Fruit fly (Drosophila melanogaster): ENCODE results near the gene CG12479.
A peak's percentile ranks its signal among the peaks of the same experiment; 100 is the strongest.

Gene CG12479

DNA sequence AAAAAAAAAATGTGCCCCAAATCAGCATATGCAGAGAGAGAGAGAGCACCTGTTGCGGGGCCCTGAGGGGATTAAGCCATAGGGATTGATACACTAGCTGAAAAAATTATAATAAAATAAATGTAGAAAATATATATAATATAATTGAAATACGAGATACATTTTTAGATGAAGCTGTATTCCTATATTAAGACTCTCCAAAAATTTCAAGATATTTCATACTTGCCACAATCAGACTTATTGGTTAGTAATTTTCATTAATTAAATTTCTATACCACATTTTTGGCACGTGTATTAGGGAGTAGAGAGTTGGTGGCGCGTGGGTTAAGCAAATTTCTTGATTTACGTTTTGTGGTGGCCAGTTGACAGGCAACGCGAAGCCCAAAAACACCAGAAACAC lies 33.3 kb downstream of the CG12479 start (continued):
- TF ChIP-seq Hr78 (GFP tag; optimal IDR thresholded peaks at IDR 0.05) = no peak

dm6 chrX:14117512-14117911 lies 34.3 kb downstream of the CG12479 start:
- TF ChIP-seq foxo (GFP tag; optimal IDR thresholded peaks at IDR 0.05) (no peak), CG32264 (GFP tag; optimal IDR thresholded peaks at IDR 0.05) (no peak), dmrt93B (GFP tag; optimal IDR thresholded peaks at IDR 0.05) (no peak), Rel (GFP tag; optimal IDR thresholded peaks at IDR 0.05) (no peak), Rel (tag; optimal IDR thresholded peaks at IDR 0.05) (peak; percentile 54), Sp1 (GFP tag; optimal IDR thresholded peaks at IDR 0.05) (no peak), CrebA (GFP tag; optimal IDR thresholded peaks at IDR 0.05; ENCODE audit: borderline replicate concordance) (no peak)

- no peak for TF ChIP-seq N (GFP tag; optimal IDR thresholded peaks at IDR 0.05)
These were observed 48.4 kb downstream of the CG12479 start for dm6 chrX:14103165-14103950.
